Fruit fly (Drosophila melanogaster) whole organism, prepupa: ENCODE results near the gene rdx.

Experiments used
- Blimp-1 ChIP-seq: fragments of 200-800 bp; sonication (Bioruptor generic); optimal IDR thresholded peaks from 3 replicates; lab custom pipeline; 2017; ENCODE audit warnings: missing biosample characterization, missing genetic modification characterization, mild to moderate bottlenecking, moderate library complexity, missing genetic modification reagents
- CG10631 ChIP-seq: fragments of 200-800 bp; sonication (Bioruptor generic); optimal IDR thresholded peaks from 2 replicates; lab custom pipeline; 2016; ENCODE audit warnings: missing biosample characterization, missing genetic modification characterization
- CG10669 ChIP-seq: fragments of 200-800 bp; sonication (Bioruptor generic); optimal IDR thresholded peaks from 3 replicates; lab custom pipeline; 2018; ENCODE audit warnings: missing biosample characterization, mild to moderate bottlenecking, missing genetic modification characterization, moderate library complexity
- CG11762 ChIP-seq: fragments of 200-800 bp; sonication (Bioruptor generic); optimal IDR thresholded peaks from 3 replicates; lab custom pipeline; 2016; ENCODE audit warnings: missing biosample characterization, missing genetic modification characterization; ENCODE audit not compliant: insufficient read depth
- CG11902 ChIP-seq: fragments of 200-800 bp; sonication (Bioruptor generic); optimal IDR thresholded peaks from 3 replicates; lab custom pipeline; 2016; ENCODE audit warnings: missing biosample characterization, missing genetic modification characterization
- CG15336 ChIP-seq: fragments of 200-800 bp; sonication (Bioruptor generic); IDR thresholded peaks from 2 replicates; pipeline ENCODE4 v1.3.6; 2022; ENCODE audit warnings: missing biosample characterization, missing genetic modification characterization
- CG16779 ChIP-seq: fragments of 200-800 bp; sonication (Bioruptor generic); optimal IDR thresholded peaks from 3 replicates; lab custom pipeline; 2017; ENCODE audit warnings: missing biosample characterization, mild to moderate bottlenecking, missing genetic modification characterization
- CG34406 ChIP-seq: fragments of 200-800 bp; sonication (Bioruptor generic); optimal IDR thresholded peaks from 3 replicates; lab custom pipeline; 2016; ENCODE audit warnings: missing biosample characterization, missing genetic modification characterization
- CG6163 ChIP-seq: fragments of 200-800 bp; sonication (Bioruptor generic); IDR thresholded peaks from 3 replicates; pipeline ENCODE4 v1.3.6; 2022; ENCODE audit warnings: missing biosample characterization, missing genetic modification characterization
- CG6276 ChIP-seq: fragments of 200-800 bp; sonication (Bioruptor generic); optimal IDR thresholded peaks from 2 replicates; lab custom pipeline; 2017; ENCODE audit warnings: missing biosample characterization, mild to moderate bottlenecking, missing genetic modification characterization
- CG6792 ChIP-seq: fragments of 200-800 bp; sonication (Bioruptor generic); optimal IDR thresholded peaks from 3 replicates; lab custom pipeline; 2016; ENCODE audit warnings: missing biosample characterization, missing genetic modification characterization
- CG6854 ChIP-seq: fragments of 200-800 bp; sonication (Bioruptor generic); optimal IDR thresholded peaks from 2 replicates; lab custom pipeline; 2017; ENCODE audit warnings: missing biosample characterization, mild to moderate bottlenecking, missing genetic modification characterization
- CG8119 ChIP-seq: fragments of 200-800 bp; sonication (Bioruptor generic); IDR thresholded peaks from 3 replicates; pipeline ENCODE4 v1.3.6; 2022; ENCODE audit warnings: missing biosample characterization, missing genetic modification characterization
- Eip75B ChIP-seq: fragments of 200-800 bp; sonication (Bioruptor generic); optimal IDR thresholded peaks from 3 replicates; lab custom pipeline; 2016; ENCODE audit warnings: missing biosample characterization, missing genetic modification characterization
- Eip78C ChIP-seq: fragments of 200-800 bp; sonication (Bioruptor generic); peaks from one replicate; lab custom pipeline; 2016; ENCODE audit warnings: missing biosample characterization, missing genetic modification characterization
- Eip93F ChIP-seq: fragments of 200-800 bp; sonication (Bioruptor generic); optimal IDR thresholded peaks from 2 replicates; lab custom pipeline; 2016; ENCODE audit warnings: missing biosample characterization, mild to moderate bottlenecking, missing genetic modification characterization
- Ets96B ChIP-seq: fragments of 200-800 bp; optimal IDR thresholded peaks from 2 replicates; lab custom pipeline; 2019; ENCODE audit warnings: missing biosample characterization, mild to moderate bottlenecking, missing genetic modification characterization, moderate library complexity
- Hr38 ChIP-seq: sonication (Bioruptor generic); optimal IDR thresholded peaks from 2 replicates; lab custom pipeline; 2016; ENCODE audit warnings: missing biosample characterization, missing genetic modification characterization
- Hr39 ChIP-seq: fragments of 200-800 bp; sonication (Bioruptor generic); optimal IDR thresholded peaks from 2 replicates; lab custom pipeline; 2016; ENCODE audit warnings: missing biosample characterization, missing genetic modification characterization
- Hr4 ChIP-seq: fragments of 200-800 bp; sonication (Bioruptor generic); optimal IDR thresholded peaks from 3 replicates; lab custom pipeline; 2016; ENCODE audit warnings: missing biosample characterization, missing genetic modification characterization
- Lpt ChIP-seq: fragments of 200-800 bp; sonication (Bioruptor generic); optimal IDR thresholded peaks from 3 replicates; lab custom pipeline; 2016; ENCODE audit warnings: missing biosample characterization, missing genetic modification characterization
- Met ChIP-seq: fragments of 200-800 bp; sonication (Bioruptor generic); optimal IDR thresholded peaks from 3 replicates; lab custom pipeline; 2016; ENCODE audit warnings: missing biosample characterization, missing genetic modification characterization
- OdsH ChIP-seq: fragments of 200-800 bp; sonication (Bioruptor generic); optimal IDR thresholded peaks from 3 replicates; lab custom pipeline; 2016; ENCODE audit warnings: missing biosample characterization, missing genetic modification characterization
- Smox ChIP-seq: fragments of 200-800 bp; sonication (Bioruptor generic); optimal IDR thresholded peaks from 3 replicates; lab custom pipeline; 2016; ENCODE audit warnings: missing biosample characterization, missing genetic modification characterization
- Sox14 ChIP-seq: fragments of 200-800 bp; sonication (Bioruptor generic); optimal IDR thresholded peaks from 3 replicates; lab custom pipeline; 2016; ENCODE audit warnings: missing biosample characterization, missing genetic modification characterization
- achi ChIP-seq: fragments of 200-800 bp; sonication (Bioruptor generic); optimal IDR thresholded peaks from 3 replicates; lab custom pipeline; 2016; ENCODE audit warnings: missing biosample characterization, missing genetic modification characterization
- acj6 ChIP-seq: fragments of 200-800 bp; sonication (Bioruptor generic); optimal IDR thresholded peaks from 3 replicates; lab custom pipeline; 2016; ENCODE audit warnings: missing biosample characterization, missing genetic modification characterization
- dsx ChIP-seq: fragments of 200-800 bp; optimal IDR thresholded peaks from 3 replicates; lab custom pipeline; 2019; ENCODE audit warnings: missing biosample characterization, mild to moderate bottlenecking, missing genetic modification characterization, moderate library complexity; ENCODE audit not compliant: poor library complexity, severe bottlenecking
- eg ChIP-seq: fragments of 200-800 bp; sonication (Bioruptor generic); IDR thresholded peaks from 3 replicates; pipeline ENCODE4 v1.3.6; 2022; ENCODE audit warnings: missing biosample characterization, missing genetic modification characterization
- esn ChIP-seq: fragments of 200-800 bp; sonication (Bioruptor generic); optimal IDR thresholded peaks from 2 replicates; lab custom pipeline; 2016; ENCODE audit warnings: missing biosample characterization, mild to moderate bottlenecking, missing genetic modification characterization, moderate library complexity
- fd59A ChIP-seq: fragments of 200-800 bp; sonication (Bioruptor generic); optimal IDR thresholded peaks from 2 replicates; lab custom pipeline; 2017; ENCODE audit warnings: missing biosample characterization, mild to moderate bottlenecking, missing genetic modification characterization, missing genetic modification reagents
- fd85E ChIP-seq: fragments of 200-800 bp; sonication (Bioruptor generic); optimal IDR thresholded peaks from 3 replicates; lab custom pipeline; 2016; ENCODE audit warnings: missing biosample characterization, missing genetic modification characterization
- fkh ChIP-seq: fragments of 200-800 bp; sonication (Bioruptor generic); optimal IDR thresholded peaks from 3 replicates; lab custom pipeline; 2017; ENCODE audit warnings: missing biosample characterization, mild to moderate bottlenecking, missing genetic modification characterization, moderate library complexity
- net ChIP-seq: fragments of 200-800 bp; sonication (Bioruptor generic); optimal IDR thresholded peaks from 3 replicates; lab custom pipeline; 2016; ENCODE audit warnings: missing biosample characterization, missing genetic modification characterization
- salr ChIP-seq, 2 experiments: fragments of 200-800 bp; sonication (Bioruptor generic); optimal IDR thresholded peaks; 3 replicates each; lab custom pipeline; 2016 to 2018; ENCODE audit warnings: missing biosample characterization in 2 of 2, missing genetic modification characterization in 2 of 2, mild to moderate bottlenecking in 1 of 2
- ss ChIP-seq, 2 experiments: fragments of 200-800 bp; sonication (Bioruptor generic); optimal IDR thresholded peaks; 2 replicates in 1 of 2; 3 replicates in 1 of 2; lab custom pipeline; 2017 to 2018; ENCODE audit warnings: mild to moderate bottlenecking in 2 of 2, missing biosample characterization in 2 of 2, missing genetic modification characterization in 2 of 2, moderate library complexity in 1 of 2
- svp ChIP-seq: fragments of 200-800 bp; sonication (Bioruptor generic); peaks from one replicate; lab custom pipeline; 2016; ENCODE audit warnings: missing biosample characterization, missing genetic modification characterization
- vri ChIP-seq: fragments of 200-800 bp; sonication (Bioruptor generic); optimal IDR thresholded peaks from 3 replicates; lab custom pipeline; 2016; ENCODE audit warnings: missing biosample characterization, mild to moderate bottlenecking, missing genetic modification characterization

rdx gene

DNA sequence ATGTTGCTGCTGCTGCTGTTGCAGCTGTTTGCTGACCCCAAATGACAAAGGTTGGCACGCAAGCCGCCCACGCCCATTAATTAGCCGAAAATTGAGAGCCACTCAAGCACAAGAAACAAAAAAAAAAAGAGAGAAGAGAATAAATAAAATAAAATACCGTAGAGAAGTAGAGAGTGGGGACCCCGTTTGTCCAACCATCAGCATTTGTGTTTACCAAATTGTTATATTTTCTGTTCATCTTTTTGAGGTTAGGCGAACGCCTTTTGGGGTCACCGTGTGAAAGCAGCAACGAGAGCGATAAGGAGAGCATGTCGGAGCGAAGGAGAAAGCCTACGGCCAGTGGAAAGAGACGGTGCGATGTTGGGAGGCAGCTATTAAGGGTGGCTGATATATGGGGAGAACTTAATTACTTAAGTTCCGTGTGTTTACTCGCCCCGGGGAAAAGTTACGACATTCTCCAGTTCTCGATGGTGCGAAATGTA, 53.7 kb downstream of the rdx start:
- no peak for TF ChIP-seq CG10669
- TF ChIP-seq svp (GFP tag; lab: Kevin White, UChicago) = peak; percentile 92
- TF ChIP-seq fkh (GFP tag; lab: Kevin White, UChicago) = peak; percentile 68
- no peak for TF ChIP-seq CG6163 (GFP tag; lab: Robert Waterston, UW)

DNA sequence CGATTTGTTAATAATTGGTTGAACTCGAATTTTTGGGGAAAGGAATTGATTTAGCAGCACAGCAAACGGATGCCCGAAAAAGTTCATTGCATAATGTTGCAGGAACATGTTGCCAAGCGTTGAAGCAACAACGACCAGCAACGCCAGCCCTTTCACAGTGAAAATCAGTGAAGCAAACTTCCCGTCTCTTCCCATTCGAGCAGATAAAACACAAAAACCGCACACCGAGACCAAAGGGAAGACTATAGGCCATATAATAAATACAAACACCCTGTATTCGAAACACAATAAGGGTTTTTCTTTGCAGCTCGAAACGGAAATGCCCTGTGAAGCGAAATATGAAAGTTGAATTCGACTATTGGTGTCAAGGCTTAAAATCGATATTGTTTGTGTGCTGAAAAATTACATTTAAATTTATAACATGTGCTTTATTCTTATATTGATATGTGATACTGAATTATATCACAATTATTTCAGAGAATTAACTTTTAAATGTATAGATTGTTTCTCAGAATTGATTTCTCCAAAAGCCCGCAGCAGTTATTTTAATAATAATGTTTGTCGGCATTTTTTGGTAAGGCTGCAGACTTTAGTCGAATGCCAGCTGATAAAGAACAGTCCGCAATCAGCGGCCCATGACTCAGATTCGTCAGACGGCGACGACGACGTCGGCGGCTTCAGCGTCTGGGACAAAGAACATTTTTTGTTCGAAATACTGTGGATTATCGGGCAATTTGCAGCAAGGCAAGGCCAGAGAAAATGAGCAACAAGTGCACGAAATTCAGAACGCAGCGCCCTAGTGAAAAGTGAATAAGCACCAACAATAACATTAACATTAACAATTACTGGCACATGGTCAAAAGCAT, 54.5 kb downstream of the rdx start:
- TF ChIP-seq svp (GFP tag; lab: Kevin White, UChicago) = peak; percentile 43
- TF ChIP-seq Sox14 (GFP tag; lab: Kevin White, UChicago) = peak; percentile 42
- no peak for TF ChIP-seq net (GFP tag; lab: Kevin White, UChicago)
- TF ChIP-seq CG15336 (GFP tag; lab: Robert Waterston, UW) = no peak
- no peak for TF ChIP-seq achi
- no peak for TF ChIP-seq fd85E (GFP tag; lab: Kevin White, UChicago)
- peak; percentile 65 for TF ChIP-seq Eip78C (GFP tag; lab: Kevin White, UChicago)
- no peak for TF ChIP-seq Blimp-1 (GFP tag; lab: Kevin White, UChicago)
- no peak for TF ChIP-seq CG11762
- no peak for TF ChIP-seq Hr4 (GFP tag; lab: Kevin White, UChicago)
- TF ChIP-seq Eip93F = peak; percentile 69
- TF ChIP-seq Smox = no peak
- TF ChIP-seq Hr39 (GFP tag; lab: Kevin White, UChicago) = no peak

DNA sequence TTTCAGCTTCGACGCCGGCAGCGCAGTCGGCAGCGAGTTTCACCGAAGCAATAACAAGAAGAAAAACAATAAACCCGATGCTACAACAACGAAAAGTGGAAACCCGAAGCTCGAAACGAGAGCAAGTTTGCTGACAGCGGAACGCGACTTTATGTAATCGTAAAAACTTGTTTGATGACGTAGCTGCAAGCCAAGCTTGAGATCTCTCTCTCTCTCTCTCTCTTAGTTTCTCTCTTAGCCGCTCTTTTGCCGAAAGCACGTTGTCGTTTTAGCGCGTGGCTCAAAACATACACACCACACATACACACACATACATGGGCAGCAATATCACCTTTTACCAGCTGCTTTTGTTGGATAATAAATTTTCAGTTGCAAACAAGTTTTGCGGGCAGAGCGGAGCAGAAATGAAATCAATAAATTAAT, 55.8 kb downstream of the rdx start:
- TF ChIP-seq Ets96B (tag; lab: Kevin White, UChicago) (no peak), vri (GFP tag; lab: Kevin White, UChicago) (peak; percentile 95), CG34406 (no peak), net (GFP tag; lab: Kevin White, UChicago) (peak; percentile 24), Hr39 (GFP tag; lab: Kevin White, UChicago) (no peak), Eip75B (GFP tag; lab: Kevin White, UChicago) (peak; percentile 8), fkh (GFP tag; lab: Kevin White, UChicago) (peak; percentile 50), OdsH (GFP tag; lab: Kevin White, UChicago) (no peak), CG6854 (GFP tag; lab: Kevin White, UChicago) (peak; percentile 48), ss (GFP tag; optimal IDR thresholded peaks at IDR 0.05; lab: Kevin White, UChicago) (peak in 1 of 2 experiments; percentile 41), CG15336 (GFP tag; lab: Robert Waterston, UW) (peak; percentile 13; the same call in 1 of the 2 replicates), CG6163 (GFP tag; lab: Robert Waterston, UW) (peak; percentile 8; the same call in 1 of the 3 replicates), CG6276 (GFP tag; lab: Kevin White, UChicago) (peak; percentile 63), Hr38 (no peak), CG8119 (GFP tag; lab: Robert Waterston, UW) (peak; percentile 37; the same call in 1 of the 3 replicates), CG11902 (no peak), dsx (GFP tag; lab: Kevin White, UChicago) (peak; percentile 39), Lpt (no peak), eg (peak; percentile 64; the same call in 1 of the 3 replicates), CG16779 (tag; lab: Kevin White, UChicago) (no peak), Met (GFP tag; lab: Kevin White, UChicago) (peak; percentile 19), Eip78C (GFP tag; lab: Kevin White, UChicago) (peak; percentile 69)

DNA sequence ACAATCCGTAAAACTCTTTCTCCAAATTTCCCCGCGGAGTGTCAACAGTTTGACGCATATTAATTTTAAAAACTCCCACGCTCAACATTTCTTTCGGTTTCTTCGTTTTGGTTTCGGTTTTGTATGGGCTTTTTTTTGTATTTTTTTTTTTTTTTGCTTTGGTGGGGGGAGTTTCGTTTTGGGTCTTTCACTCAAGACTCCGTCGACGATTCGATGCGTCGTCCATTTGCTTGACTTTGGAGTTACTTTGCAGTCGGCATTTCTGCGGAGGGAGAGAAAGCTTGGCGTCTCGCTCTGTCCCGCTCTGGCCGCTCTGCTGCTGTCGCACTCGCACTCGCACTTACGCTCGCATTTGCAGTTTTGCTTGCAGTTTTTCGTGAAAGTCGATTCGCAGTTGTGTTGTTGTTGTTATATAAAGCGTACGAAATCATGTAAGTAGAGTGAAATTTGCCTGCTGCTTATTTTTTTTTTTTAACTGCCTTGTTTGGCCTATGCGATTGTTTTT, 57.1 kb downstream of the rdx start:
- TF ChIP-seq CG10631 (GFP tag; lab: Kevin White, UChicago) (no peak), CG6792 (GFP tag; lab: Kevin White, UChicago) (no peak), eg (peak; percentile 70), salr (GFP tag; optimal IDR thresholded peaks at IDR 0.05; lab: Kevin White, UChicago) (no peak), CG6163 (GFP tag; lab: Robert Waterston, UW) (peak; percentile 51; the same call in 2 of the 3 replicates), Hr38 (peak; percentile 13), Blimp-1 (GFP tag; lab: Kevin White, UChicago) (peak; percentile 23), acj6 (GFP tag; lab: Kevin White, UChicago) (no peak), Lpt (peak; percentile 42), esn (GFP tag; lab: Kevin White, UChicago) (no peak), CG6854 (GFP tag; lab: Kevin White, UChicago) (peak; percentile 82), fd59A (no peak), CG15336 (GFP tag; lab: Robert Waterston, UW) (peak; percentile 23; the same call in 1 of the 2 replicates), Eip75B (GFP tag; lab: Kevin White, UChicago) (no peak), Hr39 (GFP tag; lab: Kevin White, UChicago) (no peak), vri (GFP tag; lab: Kevin White, UChicago) (peak; percentile 13), CG11902 (no peak)
